Worm (Caenorhabditis elegans): ENCODE measurements around the gene rbm-42.
A peak's percentile ranks its signal among the peaks of the same experiment; 100 is the strongest.

DNA sequence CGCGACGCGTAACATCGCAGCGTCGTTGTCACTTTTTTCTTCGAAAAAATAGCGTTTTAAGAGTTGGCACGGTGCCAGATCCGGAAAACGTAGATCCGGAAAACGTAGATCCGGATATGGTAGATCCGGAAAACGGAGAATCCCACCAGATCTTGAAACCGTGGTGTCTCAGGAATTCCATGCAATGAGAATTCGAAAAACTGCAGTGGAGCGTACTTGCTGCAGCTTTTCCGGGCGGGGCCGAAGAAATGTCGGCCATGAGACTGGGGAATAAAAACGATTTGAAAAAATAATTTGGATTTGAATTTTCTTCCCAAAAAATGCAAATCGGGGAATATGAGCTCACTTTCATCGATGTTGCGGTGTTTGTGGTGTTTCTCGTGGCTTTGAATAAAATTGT lies 19.4 kb upstream of the rbm-42 start, which contains the start of gene K10D2.5:
- TF ChIP-seq him-1 (tag; optimal IDR thresholded peaks at IDR 0.05) (peak; percentile 86), dao-5 (tag; optimal IDR thresholded peaks at IDR 0.05) (no peak)

Measured in whole organism, L4/young adult.